Fruit fly (Drosophila melanogaster): ENCODE results near the gene CG31546.

dm6 chr3R:5611733-5612132 is 23.7 kb downstream of the CG31546 start:
- TF ChIP-seq CG8301 (tag; optimal IDR thresholded peaks at IDR 0.05) (no peak), EcR (GFP tag; optimal IDR thresholded peaks at IDR 0.05) (no peak)

Measured in whole organism, pupa.